Worm (Caenorhabditis elegans) whole organism, L1 larva: ENCODE measurements around the gene ZK813.3.

ENCODE experiments used
- lsy-2 ChIP-seq, 2 experiments: fragments of 150-350 bp; optimal IDR thresholded peaks; 2 replicates each; lab custom pipeline; 2014; ENCODE audit warnings: missing biosample characterization in 2 of 2, missing genetic modification characterization in 2 of 2
- nhr-237 ChIP-seq: fragments of 150-350 bp; optimal IDR thresholded peaks from 2 replicates; lab custom pipeline; 2014; ENCODE audit warnings: missing biosample characterization, missing genetic modification characterization
- nhr-77 ChIP-seq: fragments of 150-350 bp; optimal IDR thresholded peaks from 2 replicates; lab custom pipeline; 2014; ENCODE audit warnings: missing biosample characterization, missing genetic modification characterization

ce11 chrX:3400387-3400786 lies 41.3 kb upstream of the ZK813.3 start:
- no peak for TF ChIP-seq lsy-2 (tag; optimal IDR thresholded peaks at IDR 0.05; lab: Kevin White, UChicago)
- no peak for TF ChIP-seq nhr-237 (tag; lab: Kevin White, UChicago)
- TF ChIP-seq nhr-77 (tag; lab: Kevin White, UChicago), result no peak
